Worm (Caenorhabditis elegans): ENCODE data around the gene orc-1.

- TF ChIP-seq nfya-1 (tag; optimal IDR thresholded peaks at IDR 0.05; ENCODE audit: borderline replicate concordance, insufficient read depth) (no peak), attf-6 (GFP tag; IDR thresholded peaks at IDR 0.05) (no peak), ztf-28 (GFP tag; IDR thresholded peaks at IDR 0.05) (no peak), pha-4 (tag; optimal IDR thresholded peaks at IDR 0.05) (no peak), ama-1 (optimal IDR thresholded peaks at IDR 0.05) (no peak), ama-1 (GFP tag; optimal IDR thresholded peaks at IDR 0.05) (no peak), snpc-4 (GFP tag; optimal IDR thresholded peaks at IDR 0.05) (no peak), snpc-4 (tag; optimal IDR thresholded peaks at IDR 0.05) (no peak), aptf-3 (GFP tag; IDR thresholded peaks at IDR 0.05) (no peak), nhr-27 (tag; optimal IDR thresholded peaks at IDR 0.05) (no peak), lsy-27 (tag; optimal IDR thresholded peaks at IDR 0.05; ENCODE audit: borderline replicate concordance, insufficient read depth) (no peak), Y56A3A.18 (GFP tag; IDR thresholded peaks at IDR 0.05) (no peak)
These were observed 9.6 kb upstream of the orc-1 start, which contains the start of gene Y39A1A.9 for ce11 chrIII:10633403-10633674.

Measured in whole organism, young adult.